Fruit fly (Drosophila melanogaster): Measurements from ENCODE around the gene CYLD.
A peak's percentile ranks its signal among the peaks of the same experiment; 100 is the strongest.

The CYLD gene

DNA sequence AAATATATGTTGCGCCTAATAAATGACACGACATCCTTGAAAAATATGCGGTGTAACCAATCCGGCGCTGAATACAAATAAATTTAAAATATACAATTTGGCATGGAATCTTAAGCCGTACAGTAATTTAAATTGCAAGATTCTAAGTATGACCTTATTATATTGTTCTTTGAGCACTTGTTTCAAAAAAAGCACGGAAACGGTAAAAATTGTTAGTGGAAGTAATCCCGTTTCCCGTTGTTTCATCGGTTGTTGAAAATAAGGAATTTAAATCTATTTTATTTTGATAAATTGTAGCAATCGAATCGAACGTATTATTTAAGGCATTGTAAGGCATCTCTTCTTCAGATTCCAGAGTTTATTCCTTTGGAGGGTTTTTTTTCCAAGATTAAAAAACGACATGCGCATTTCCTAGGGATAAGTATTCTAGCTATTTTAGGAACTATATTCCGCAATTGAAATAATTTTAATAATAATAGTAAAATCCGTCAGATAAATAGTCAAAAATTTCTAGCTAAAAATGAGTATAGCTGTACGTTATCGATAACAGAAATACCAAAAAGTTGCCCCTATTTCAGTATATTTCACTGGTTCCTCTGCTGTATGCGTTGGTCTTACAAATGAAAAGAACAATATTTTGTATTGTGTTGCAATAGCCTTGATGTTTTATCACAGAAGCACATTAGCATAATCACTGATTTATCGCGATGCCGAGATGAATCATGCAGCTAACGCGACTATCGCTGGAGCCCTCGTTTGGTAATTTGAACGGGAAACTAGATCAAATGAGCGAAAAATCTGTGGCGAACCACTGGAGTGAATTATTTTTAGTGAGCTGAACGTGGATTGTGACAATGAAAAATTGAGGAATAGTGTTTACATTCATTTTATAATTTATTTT, 33.7 kb upstream of the CYLD start, which contains the start of gene GATAd (continued):
- TF ChIP-seq CG6854 (GFP tag; optimal IDR thresholded peaks at IDR 0.05) = no peak
- TF ChIP-seq bab2 (GFP tag; optimal IDR thresholded peaks at IDR 0.05) = no peak
- TF ChIP-seq Dll (GFP tag; IDR thresholded peaks at IDR 0.05; ENCODE audit: partially characterized antibody) = no peak
- no peak for TF ChIP-seq ci (GFP tag; IDR thresholded peaks at IDR 0.05)
- TF ChIP-seq inv (GFP tag; IDR thresholded peaks at IDR 0.05; ENCODE audit: partially characterized antibody) = peak; percentile 20; the same call in 1 of the 2 replicates
- no peak for TF ChIP-seq Kr (GFP tag; optimal IDR thresholded peaks at IDR 0.05)
- TF ChIP-seq Drgx (GFP tag; IDR thresholded peaks at IDR 0.05) = no peak
- TF ChIP-seq CG9797 (GFP tag; optimal IDR thresholded peaks at IDR 0.05) = peak; percentile 52
- TF ChIP-seq CG15269 (tag; optimal IDR thresholded peaks at IDR 0.05) = peak; percentile 0
- TF ChIP-seq Doc2 (GFP tag; IDR thresholded peaks at IDR 0.05) = no peak
- TF ChIP-seq Ets97D (GFP tag; optimal IDR thresholded peaks at IDR 0.05) = no peak
- TF ChIP-seq CG8478 (optimal IDR thresholded peaks at IDR 0.05) = no peak
- TF ChIP-seq CG3407 (GFP tag; optimal IDR thresholded peaks at IDR 0.05) = no peak
- TF ChIP-seq CG8944 (GFP tag; optimal IDR thresholded peaks at IDR 0.05) = no peak
- no peak for TF ChIP-seq CG10431 (GFP tag; optimal IDR thresholded peaks at IDR 0.05)
- no peak for TF ChIP-seq tx (GFP tag; optimal IDR thresholded peaks at IDR 0.05)
- TF ChIP-seq CG7745 (tag; optimal IDR thresholded peaks at IDR 0.05) = no peak
- TF ChIP-seq sens (GFP tag) = peak; percentile 67
- TF ChIP-seq gcm (GFP tag; optimal IDR thresholded peaks at IDR 0.05) = no peak
- TF ChIP-seq hth (optimal IDR thresholded peaks at IDR 0.05) = no peak
- no peak for TF ChIP-seq unpg (GFP tag; optimal IDR thresholded peaks at IDR 0.05)
- no peak for TF ChIP-seq tll (GFP tag; optimal IDR thresholded peaks at IDR 0.05)
- no peak for TF ChIP-seq Poxn (GFP tag; IDR thresholded peaks at IDR 0.05)
- TF ChIP-seq CG8290 (GFP tag; optimal IDR thresholded peaks at IDR 0.05) = no peak
- no peak for TF ChIP-seq CG8290 (tag; optimal IDR thresholded peaks at IDR 0.05)
- no peak for TF ChIP-seq CG2875 (GFP tag; optimal IDR thresholded peaks at IDR 0.05)
- TF ChIP-seq sisA (GFP tag; IDR thresholded peaks at IDR 0.05) = no peak
- no peak for TF ChIP-seq Hmr (GFP tag; optimal IDR thresholded peaks at IDR 0.05)
- no peak for TF ChIP-seq CG31224 (GFP tag; IDR thresholded peaks at IDR 0.05)
- no peak for TF ChIP-seq CG4854 (GFP tag; optimal IDR thresholded peaks at IDR 0.05)
- TF ChIP-seq Mrtf (GFP tag; IDR thresholded peaks at IDR 0.05) = no peak
- TF ChIP-seq sna (GFP tag; IDR thresholded peaks at IDR 0.05; ENCODE audit: partially characterized antibody) = no peak
- no peak for TF ChIP-seq grn (GFP tag; optimal IDR thresholded peaks at IDR 0.05)
- no peak for TF ChIP-seq CrebB (tag; optimal IDR thresholded peaks at IDR 0.05)
- no peak for TF ChIP-seq CG1233 (GFP tag; optimal IDR thresholded peaks at IDR 0.05)
- no peak for TF ChIP-seq bowl (GFP tag; IDR thresholded peaks at IDR 0.05)
- no peak for TF ChIP-seq esg (GFP tag; conservative IDR thresholded peaks at IDR 0.05)
- TF ChIP-seq p53 (GFP tag; optimal IDR thresholded peaks at IDR 0.05) = no peak
- TF ChIP-seq pzg (GFP tag; optimal IDR thresholded peaks at IDR 0.05) = peak; percentile 62
- TF ChIP-seq Six4 (GFP tag; optimal IDR thresholded peaks at IDR 0.05) = no peak
- no peak for TF ChIP-seq oc (tag; optimal IDR thresholded peaks at IDR 0.05)
- no peak for TF ChIP-seq CG31441 (GFP tag; IDR thresholded peaks at IDR 0.05)
- peak; percentile 87 for TF ChIP-seq kay (GFP tag; optimal IDR thresholded peaks at IDR 0.05)
